Worm (Caenorhabditis elegans): ENCODE measurements around the gene aqp-11.

DNA sequence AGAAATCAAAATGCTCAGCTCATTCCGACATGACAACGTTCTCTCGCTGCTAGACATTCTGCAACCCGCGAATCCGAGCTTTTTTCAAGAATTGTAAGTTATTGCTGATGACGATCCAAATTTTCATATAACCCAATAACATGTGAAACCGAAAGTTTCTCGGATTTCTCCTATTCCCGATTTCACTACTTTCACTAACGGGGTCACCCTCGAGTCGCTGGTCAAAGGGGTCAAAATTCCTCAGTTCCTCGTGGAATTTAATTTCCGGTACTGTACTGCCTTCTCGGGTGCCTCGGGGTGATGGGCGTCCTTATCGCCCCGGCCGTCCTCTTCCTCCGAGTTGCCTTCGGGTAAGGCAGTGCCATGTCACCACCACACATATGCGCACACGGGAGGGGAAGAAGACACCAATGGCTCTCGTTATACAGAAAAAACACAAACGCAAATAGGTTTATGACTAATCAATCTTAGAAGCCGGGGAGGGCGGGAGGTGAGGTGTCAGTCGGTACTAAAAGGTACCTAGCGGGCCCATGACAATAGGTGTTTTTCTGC, 47.2 kb downstream of the aqp-11 start:
- no peak for TF ChIP-seq dpl-1 (GFP tag; optimal IDR thresholded peaks at IDR 0.05)
- TF ChIP-seq nhr-77 (tag; optimal IDR thresholded peaks at IDR 0.05), result no peak
- no peak for TF ChIP-seq zfp-3 (GFP tag; conservative IDR thresholded peaks at IDR 0.05)
- no peak for TF ChIP-seq dmd-8 (GFP tag; IDR thresholded peaks at IDR 0.05)
- peak; percentile 39 for TF ChIP-seq nhr-25 (tag; optimal IDR thresholded peaks at IDR 0.05; ENCODE audit: borderline replicate concordance, insufficient read depth)
- no peak for TF ChIP-seq nhr-11 (tag; optimal IDR thresholded peaks at IDR 0.05)
- no peak for TF ChIP-seq pqm-1 (tag; optimal IDR thresholded peaks at IDR 0.05)
- TF ChIP-seq daf-16 (GFP tag; optimal IDR thresholded peaks at IDR 0.05), result no peak
- TF ChIP-seq daf-16 (tag; optimal IDR thresholded peaks at IDR 0.05), result no peak

Data from whole organism, L4 larva.